Worm (Caenorhabditis elegans): ENCODE measurements around the gene B0554.7.

ce11 chrV:404210-404669 lies 36.6 kb downstream of the B0554.7 start, which contains the start of gene nhr-252:
- TF ChIP-seq ama-1 (optimal IDR thresholded peaks at IDR 0.05) (no peak), ama-1 (GFP tag; optimal IDR thresholded peaks at IDR 0.05) (no peak), pbrm-1 (GFP tag; IDR thresholded peaks at IDR 0.05) (no peak), Y53F4B.3 (GFP tag; IDR thresholded peaks at IDR 0.05) (no peak), gei-17 (GFP tag; optimal IDR thresholded peaks at IDR 0.05) (no peak), zfh-2 (GFP tag; conservative IDR thresholded peaks at IDR 0.05) (no peak), unc-130 (GFP tag; optimal IDR thresholded peaks at IDR 0.05) (no peak), mcd-1 (GFP tag; IDR thresholded peaks at IDR 0.05) (no peak), mxl-1 (tag; optimal IDR thresholded peaks at IDR 0.05) (no peak), lin-54 (GFP tag; optimal IDR thresholded peaks at IDR 0.05) (no peak), ztf-26 (tag; optimal IDR thresholded peaks at IDR 0.05) (no peak), somi-1 (GFP tag; optimal IDR thresholded peaks at IDR 0.05) (no peak)

All from whole organism, young adult.